Fruit fly (Drosophila melanogaster) whole organism, wandering third instar larva: ENCODE data around the gene Nadsyn.

Experiments
- Abd-B ChIP-seq: fragments of >200 bp; optimal IDR thresholded peaks from 2 replicates; lab custom pipeline; 2017; ENCODE audit warnings: missing biosample characterization, missing genetic modification characterization
- CG32264 ChIP-seq: fragments of 200-800 bp; sonication (Bioruptor generic); optimal IDR thresholded peaks from 2 replicates; lab custom pipeline; 2016; ENCODE audit warnings: missing biosample characterization, missing genetic modification characterization
- Dfd ChIP-seq: fragments of >200 bp; optimal IDR thresholded peaks from 2 replicates; lab custom pipeline; 2017; ENCODE audit warnings: missing biosample characterization, missing genetic modification characterization
- Hr78 ChIP-seq: fragments of >200 bp; optimal IDR thresholded peaks from 2 replicates; lab custom pipeline; 2017; ENCODE audit warnings: missing biosample characterization, missing genetic modification characterization
- Hr83 ChIP-seq: fragments of 200-300 bp; sonication (Bioruptor generic); optimal IDR thresholded peaks from 2 replicates; lab custom pipeline; 2016; ENCODE audit warnings: missing biosample characterization, mild to moderate bottlenecking, missing genetic modification characterization, moderate library complexity; ENCODE audit not compliant: poor library complexity, severe bottlenecking
- Jra ChIP-seq: sonication (Bioruptor generic); optimal IDR thresholded peaks from 2 replicates; lab custom pipeline; 2016; ENCODE audit warnings: missing biosample characterization, missing genetic modification characterization
- N ChIP-seq: fragments of >200 bp; optimal IDR thresholded peaks from 2 replicates; lab custom pipeline; 2018; ENCODE audit warnings: missing biosample characterization, missing external identifiers, missing genetic modification characterization
- brk ChIP-seq: fragments of 200-800 bp; sonication (Bioruptor generic); optimal IDR thresholded peaks from 2 replicates; lab custom pipeline; 2016; ENCODE audit warnings: missing biosample characterization, mild to moderate bottlenecking, missing genetic modification characterization
- ey ChIP-seq: fragments of 200-800 bp; sonication (Bioruptor generic); optimal IDR thresholded peaks from 2 replicates; lab custom pipeline; 2016; ENCODE audit warnings: missing biosample characterization, missing genetic modification characterization
- lola ChIP-seq: fragments of >200 bp; optimal IDR thresholded peaks from 2 replicates; lab custom pipeline; 2017; ENCODE audit warnings: missing biosample characterization, missing genetic modification characterization
- rgr ChIP-seq: fragments of 200-800 bp; sonication (Bioruptor generic); optimal IDR thresholded peaks from 3 replicates; lab custom pipeline; 2016; ENCODE audit warnings: missing biosample characterization, mild to moderate bottlenecking, missing genetic modification characterization
- sv ChIP-seq: fragments of 200-800 bp; sonication (Bioruptor generic); optimal IDR thresholded peaks from 3 replicates; lab custom pipeline; 2016; ENCODE audit warnings: missing biosample characterization, missing genetic modification characterization

- TF ChIP-seq rgr (GFP tag; lab: Kevin White, UChicago) = no peak
- no peak for TF ChIP-seq Hr78
- no peak for TF ChIP-seq N (GFP tag; lab: Kevin White, UChicago)
- no peak for TF ChIP-seq Jra
- TF ChIP-seq lola = no peak
- no peak for TF ChIP-seq sv (GFP tag; lab: Kevin White, UChicago)
- no peak for TF ChIP-seq brk
- TF ChIP-seq Hr83 (GFP tag; lab: Kevin White, UChicago) = no peak
- TF ChIP-seq Abd-B = no peak
- TF ChIP-seq CG32264 (GFP tag; lab: Kevin White, UChicago) = no peak
- no peak for TF ChIP-seq Dfd
- no peak for TF ChIP-seq ey
Observed at dm6 chrX:13648819-13649218, 69.3 kb downstream of the Nadsyn start.
